Worm (Caenorhabditis elegans): ENCODE measurements around the gene scd-1.
A peak's percentile ranks its signal among the peaks of the same experiment; 100 is the strongest.

scd-1 gene

ce11 chrX:12458021-12458420, 67.6 kb downstream of the scd-1 start (continued):
- TF ChIP-seq lir-3 (tag; optimal IDR thresholded peaks at IDR 0.05), result peak; percentile 76
- peak; percentile 90 for TF ChIP-seq egl-43 (GFP tag; IDR thresholded peaks at IDR 0.05)
- peak; percentile 88 for TF ChIP-seq T26A8.4 (GFP tag; IDR thresholded peaks at IDR 0.05)
- TF ChIP-seq ces-1 (GFP tag; optimal IDR thresholded peaks at IDR 0.05), result no peak
- peak; percentile 34 for TF ChIP-seq nhr-25 (tag; optimal IDR thresholded peaks at IDR 0.05; ENCODE audit: borderline replicate concordance, insufficient read depth)
- TF ChIP-seq F37D6.2 (tag; optimal IDR thresholded peaks at IDR 0.05), result no peak
- TF ChIP-seq nhr-10 (tag; optimal IDR thresholded peaks at IDR 0.05), result peak; percentile 5
- peak; percentile 76 for TF ChIP-seq nhr-102 (tag; optimal IDR thresholded peaks at IDR 0.05)
- no peak for TF ChIP-seq skn-1 (tag; optimal IDR thresholded peaks at IDR 0.05)
- TF ChIP-seq ztf-7 (tag; optimal IDR thresholded peaks at IDR 0.05), result peak; percentile 74
- TF ChIP-seq Y48G9A.11 (GFP tag; IDR thresholded peaks at IDR 0.05), result peak; percentile 71; the same call in 1 of the 2 replicates
- TF ChIP-seq snpc-4 (tag; optimal IDR thresholded peaks at IDR 0.05), result no peak
- no peak for TF ChIP-seq set-16 (GFP tag; IDR thresholded peaks at IDR 0.05)
- TF ChIP-seq nhr-76 (tag; optimal IDR thresholded peaks at IDR 0.05), result no peak
- TF ChIP-seq lim-7 (GFP tag; IDR thresholded peaks at IDR 0.05), result peak; percentile 90
- TF ChIP-seq nhr-42 (GFP tag; IDR thresholded peaks at IDR 0.05), result 0 out of 2 replicates have a peak, but pooled peaks have one; percentile 65
- peak; percentile 86 for TF ChIP-seq F26F4.8 (GFP tag; conservative IDR thresholded peaks at IDR 0.05)
- peak; percentile 46; the same call in 1 of the 2 replicates for TF ChIP-seq zip-11 (GFP tag; IDR thresholded peaks at IDR 0.05)
- peak; percentile 67 for TF ChIP-seq F10B5.3 (tag; optimal IDR thresholded peaks at IDR 0.05)
- no peak for TF ChIP-seq ama-1 (optimal IDR thresholded peaks at IDR 0.05)
- peak; percentile 19 for TF ChIP-seq nhr-77 (tag; optimal IDR thresholded peaks at IDR 0.05)
- peak; percentile 60 for TF ChIP-seq lin-13 (GFP tag; optimal IDR thresholded peaks at IDR 0.05)
- peak; percentile 24 for TF ChIP-seq R02D3.7 (tag; optimal IDR thresholded peaks at IDR 0.05)
- TF ChIP-seq duxl-1 (tag; optimal IDR thresholded peaks at IDR 0.05; ENCODE audit: poor library complexity), result peak; percentile 71
- peak; percentile 68 for TF ChIP-seq Y5F2A.4 (GFP tag; optimal IDR thresholded peaks at IDR 0.05)
- 0 out of 2 replicates have a peak, but pooled peaks have one; percentile 40 for TF ChIP-seq saeg-2 (GFP tag; IDR thresholded peaks at IDR 0.05)
- TF ChIP-seq dpl-1 (GFP tag; optimal IDR thresholded peaks at IDR 0.05), result peak; percentile 30
- no peak; the same call in 1 of the 2 replicates for TF ChIP-seq snpc-1.2 (GFP tag; IDR thresholded peaks at IDR 0.05)
- TF ChIP-seq T20F7.1 (GFP tag; optimal IDR thresholded peaks at IDR 0.05), result no peak
- TF ChIP-seq pha-4 (GFP tag; IDR thresholded peaks at IDR 0.05), result peak; percentile 85; the same call in 1 of the 2 replicates
- no peak for TF ChIP-seq pha-4 (tag; optimal IDR thresholded peaks at IDR 0.05)
- TF ChIP-seq mep-1 (tag; optimal IDR thresholded peaks at IDR 0.05), result peak; percentile 77
- TF ChIP-seq lin-1 (GFP tag; IDR thresholded peaks at IDR 0.05), result peak; percentile 69; the same call in 1 of the 2 replicates
- TF ChIP-seq ctbp-1 (GFP tag; IDR thresholded peaks at IDR 0.05), result peak; percentile 52; the same call in 1 of the 2 replicates
- peak; percentile 57 for TF ChIP-seq nhr-111 (GFP tag; optimal IDR thresholded peaks at IDR 0.05)
- no peak for TF ChIP-seq sdz-12 (GFP tag; optimal IDR thresholded peaks at IDR 0.05)
- no peak for TF ChIP-seq unc-62 (GFP tag; optimal IDR thresholded peaks at IDR 0.05 in 1 of 2)
- no peak for TF ChIP-seq unc-62 (tag; optimal IDR thresholded peaks at IDR 0.05)
- peak; percentile 71 for TF ChIP-seq nhr-48 (tag; optimal IDR thresholded peaks at IDR 0.05)
- peak; percentile 55 for TF ChIP-seq zfp-2 (tag; optimal IDR thresholded peaks at IDR 0.05)
- TF ChIP-seq ceh-28 (tag; optimal IDR thresholded peaks at IDR 0.05), result no peak
- TF ChIP-seq nhr-28 (tag; optimal IDR thresholded peaks at IDR 0.05), result peak; percentile 26
- TF ChIP-seq unc-39 (tag; optimal IDR thresholded peaks at IDR 0.05), result no peak
- TF ChIP-seq dmd-9 (GFP tag; IDR thresholded peaks at IDR 0.05), result peak; percentile 87
- peak in 1 of 2 experiments; percentile 3 for TF ChIP-seq mdl-1 (tag; optimal IDR thresholded peaks at IDR 0.05)
- TF ChIP-seq madf-9 (GFP tag; conservative IDR thresholded peaks at IDR 0.05), result peak; percentile 85
- peak; percentile 32 for TF ChIP-seq spr-3 (GFP tag; optimal IDR thresholded peaks at IDR 0.05)
- peak; percentile 84 for TF ChIP-seq zip-2 (tag; optimal IDR thresholded peaks at IDR 0.05)
- TF ChIP-seq vab-7 (GFP tag; IDR thresholded peaks at IDR 0.05), result peak; percentile 75
- peak; percentile 64 for TF ChIP-seq aly-2 (tag; optimal IDR thresholded peaks at IDR 0.05)
- TF ChIP-seq ztf-11 (tag; optimal IDR thresholded peaks at IDR 0.05), result no peak
- TF ChIP-seq nhr-6 (tag; optimal IDR thresholded peaks at IDR 0.05), result peak; percentile 20
- no peak for TF ChIP-seq Y105C5A.15 (GFP tag; IDR thresholded peaks at IDR 0.05)

All from whole organism, L4 larva.